Fruit fly (Drosophila melanogaster): Measurements from ENCODE around the gene obst-B.

DNA sequence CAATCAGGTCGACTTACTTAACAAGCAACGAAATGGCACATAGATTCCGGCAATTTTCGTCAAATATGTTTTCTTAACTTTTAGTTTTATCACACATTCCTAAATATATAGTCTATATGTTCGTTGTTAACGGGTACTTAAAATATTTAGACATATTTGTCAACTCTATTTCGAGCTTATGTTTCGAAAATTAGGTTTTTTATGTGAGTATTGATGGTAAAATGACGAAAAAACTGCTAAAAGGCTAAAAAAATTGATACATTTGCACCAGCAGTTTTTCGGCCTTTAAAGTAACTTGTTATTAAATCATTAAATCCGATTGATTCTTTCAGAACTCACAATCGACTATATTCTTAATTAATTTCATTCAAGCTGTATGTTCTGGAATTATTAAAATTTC lies 15.1 kb upstream of the obst-B start, which contains the start of gene CG13131:
- no peak for TF ChIP-seq Snoo (tag; optimal IDR thresholded peaks at IDR 0.05)
- TF ChIP-seq CG14655 (GFP tag; optimal IDR thresholded peaks at IDR 0.05) = no peak
- no peak for TF ChIP-seq CG9948 (tag; optimal IDR thresholded peaks at IDR 0.05)
